Worm (Caenorhabditis elegans) whole organism, late embryonic: Measurements from ENCODE around the gene toe-2.

Experiments
- ceh-45 ChIP-seq: fragments of 200-800 bp; sonication (Bioruptor generic); IDR thresholded peaks from 2 replicates; pipeline ENCODE4 v1.3.6; 2022; ENCODE audit warnings: missing genetic modification reagents, missing genetic modification characterization, missing compliant biosample characterization
- elt-2 ChIP-seq: sonication (generic microtip); optimal IDR thresholded peaks from 2 replicates; lab custom pipeline; 2016; ENCODE audit warnings: missing genetic modification reagents, missing genetic modification characterization, missing compliant biosample characterization
- eyg-1 ChIP-seq: sonication (generic microtip); optimal IDR thresholded peaks from 2 replicates; lab custom pipeline; 2016; ENCODE audit warnings: missing genotype, missing genetic modification characterization, missing compliant biosample characterization
- lin-11 ChIP-seq: fragments of 200-800 bp; sonication (Bioruptor generic); optimal IDR thresholded peaks from 2 replicates; lab custom pipeline; 2018; ENCODE audit warnings: mild to moderate bottlenecking, missing genetic modification characterization, missing compliant biosample characterization
- mec-3 ChIP-seq: sonication (generic microtip); optimal IDR thresholded peaks from 2 replicates; lab custom pipeline; 2016; ENCODE audit warnings: borderline replicate concordance, missing genetic modification characterization, missing compliant biosample characterization
- pat-9 ChIP-seq: fragments of 200-800 bp; sonication (Bioruptor generic); optimal IDR thresholded peaks from 2 replicates; lab custom pipeline; 2018; ENCODE audit warnings: mild to moderate bottlenecking, missing genetic modification characterization, moderate library complexity, missing compliant biosample characterization
- zip-5 ChIP-seq: sonication (generic microtip); optimal IDR thresholded peaks from 2 replicates; lab custom pipeline; 2016; ENCODE audit warnings: missing genetic modification characterization, missing compliant biosample characterization

DNA sequence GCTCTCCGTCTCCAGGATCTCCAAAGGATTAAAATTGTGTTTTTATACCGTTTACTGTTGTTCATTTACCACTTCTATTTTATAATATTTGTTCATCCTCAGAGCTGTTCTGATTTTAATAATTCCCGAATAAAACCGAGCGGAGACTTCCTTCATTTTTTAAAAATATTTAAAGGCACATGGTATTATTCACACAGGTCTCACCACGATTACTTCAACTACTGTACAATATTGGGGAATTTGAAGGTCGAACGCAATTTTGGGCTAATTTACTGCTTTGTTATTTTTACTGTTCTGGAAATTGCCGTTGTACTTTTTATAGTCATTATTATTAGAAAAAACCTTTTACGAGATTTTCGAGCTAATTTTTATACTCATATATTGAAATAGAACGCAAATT, 30.0 kb downstream of the toe-2 start:
- no peak for TF ChIP-seq pat-9 (tag; lab: Kevin White, UChicago)
- TF ChIP-seq lin-11 (tag; lab: Kevin White, UChicago): no peak
- no peak for TF ChIP-seq elt-2 (tag; lab: Kevin White, UChicago)
- no peak for TF ChIP-seq ceh-45 (GFP tag; lab: Robert Waterston, UW)
- TF ChIP-seq eyg-1 (tag; lab: Kevin White, UChicago): no peak
- no peak for TF ChIP-seq mec-3
- TF ChIP-seq zip-5 (tag; lab: Kevin White, UChicago): no peak
